Worm (Caenorhabditis elegans) whole organism, young adult: ENCODE results near the gene C16C8.14.

Source experiments
- B0336.3 ChIP-seq: fragments of 200-800 bp; sonication (Bioruptor generic); IDR thresholded peaks from 2 replicates; pipeline ENCODE4 v1.3.6; 2022; ENCODE audit warnings: missing genetic modification characterization, missing compliant biosample characterization
- D2030.7 ChIP-seq: fragments of 200-800 bp; sonication (Bioruptor generic); IDR thresholded peaks from 2 replicates; pipeline ENCODE4 v1.3.6; 2022; ENCODE audit warnings: missing genetic modification reagents, missing genetic modification characterization, missing compliant biosample characterization
- F33H1.4 ChIP-seq: fragments of 200-800 bp; sonication (Bioruptor generic); IDR thresholded peaks from 2 replicates; pipeline ENCODE4 v1.3.6; 2022; ENCODE audit warnings: missing genetic modification reagents, missing genetic modification characterization, missing compliant biosample characterization
- F49E8.2 ChIP-seq: sonication (generic microtip); optimal IDR thresholded peaks from 3 replicates; lab custom pipeline; 2017; ENCODE audit warnings: missing genetic modification characterization, mild to moderate bottlenecking, missing compliant biosample characterization, antibody characterized with exemption, moderate library complexity; ENCODE audit not compliant: insufficient read depth
- F52B5.7 ChIP-seq: sonication (generic microtip); optimal IDR thresholded peaks from 2 replicates; lab custom pipeline; 2016; ENCODE audit warnings: mild to moderate bottlenecking, missing genetic modification characterization, missing compliant biosample characterization
- F55B11.4 ChIP-seq: sonication (generic microtip); optimal IDR thresholded peaks from 2 replicates; lab custom pipeline; 2016; ENCODE audit warnings: missing compliant biosample characterization, missing genetic modification characterization, borderline replicate concordance; ENCODE audit not compliant: insufficient read depth
- K11D2.4 ChIP-seq: fragments of 200-800 bp; sonication (Bioruptor generic); IDR thresholded peaks from 2 replicates; pipeline ENCODE4 v1.3.6; 2022; ENCODE audit warnings: missing genetic modification reagents, missing genetic modification characterization, missing compliant biosample characterization
- Y53G8AR.9 ChIP-seq: fragments of 200-800 bp; sonication (Bioruptor generic); conservative IDR thresholded peaks from 2 replicates; pipeline ENCODE4 v1.3.6; 2022; ENCODE audit warnings: missing genetic modification reagents, missing genetic modification characterization, missing compliant biosample characterization
- Y56A3A.18 ChIP-seq: fragments of 200-800 bp; sonication (Bioruptor generic); IDR thresholded peaks from 2 replicates; pipeline ENCODE4 v1.3.6; 2022; ENCODE audit warnings: missing genetic modification reagents, missing genetic modification characterization, missing compliant biosample characterization
- Y95B8A.8 ChIP-seq: fragments of 200-800 bp; sonication (Bioruptor generic); IDR thresholded peaks from 2 replicates; pipeline ENCODE4 v1.3.6; 2022; ENCODE audit warnings: missing genetic modification reagents, missing genetic modification characterization, missing compliant biosample characterization
- athp-1 ChIP-seq: sonication (generic microtip); optimal IDR thresholded peaks from 2 replicates; lab custom pipeline; 2017; ENCODE audit warnings: mild to moderate bottlenecking, missing genetic modification characterization, missing compliant biosample characterization
- bed-1 ChIP-seq: fragments of 200-800 bp; sonication (Bioruptor generic); IDR thresholded peaks from 2 replicates; pipeline ENCODE4 v1.3.6; 2022; ENCODE audit warnings: missing genetic modification reagents, missing genetic modification characterization, missing compliant biosample characterization
- cebp-1 ChIP-seq, 2 experiments: fragments of 200-800 bp in 1 of 2; sonication (Bioruptor generic) in 1 of 2; sonication (generic microtip) in 1 of 2; IDR thresholded peaks in 1 of 2; optimal IDR thresholded peaks in 1 of 2; 2 replicates each; pipeline versions ENCODE4 v1.3.6 to Lab custom; 2017 to 2022; ENCODE audit warnings: missing compliant biosample characterization in 2 of 2, missing genetic modification characterization in 2 of 2, mild to moderate bottlenecking in 1 of 2, missing genetic modification reagents in 1 of 2, moderate library complexity in 1 of 2
- ceh-100 ChIP-seq: fragments of 200-800 bp; sonication (Bioruptor generic); IDR thresholded peaks from 2 replicates; pipeline ENCODE4 v1.3.6; 2022; ENCODE audit warnings: missing genetic modification reagents, missing genetic modification characterization, missing compliant biosample characterization
- lag-1 ChIP-seq: fragments of 200-800 bp; sonication (Bioruptor generic); IDR thresholded peaks from 2 replicates; pipeline ENCODE4 v1.3.6; 2022; ENCODE audit warnings: missing genetic modification reagents, missing genetic modification characterization, missing compliant biosample characterization
- lin-26 ChIP-seq: fragments of 200-800 bp; sonication (Bioruptor generic); IDR thresholded peaks from 2 replicates; pipeline ENCODE4 v1.3.6; 2022; ENCODE audit warnings: missing genetic modification reagents, missing genetic modification characterization, missing compliant biosample characterization
- lir-1 ChIP-seq: fragments of 200-800 bp; sonication (Bioruptor generic); conservative IDR thresholded peaks from 2 replicates; pipeline ENCODE4 v1.3.6; 2022; ENCODE audit warnings: missing genetic modification reagents, missing genetic modification characterization, missing compliant biosample characterization
- lsl-1 ChIP-seq: fragments of 200-800 bp; sonication (Bioruptor generic); optimal IDR thresholded peaks from 2 replicates; lab custom pipeline; 2018; ENCODE audit warnings: mild to moderate bottlenecking, missing genetic modification characterization, moderate library complexity, missing compliant biosample characterization
- madf-6 ChIP-seq: fragments of 200-800 bp; sonication (Bioruptor generic); IDR thresholded peaks from 2 replicates; pipeline ENCODE4 v1.3.6; 2022; ENCODE audit warnings: missing genetic modification reagents, missing genetic modification characterization, missing compliant biosample characterization
- mcd-1 ChIP-seq: fragments of 200-800 bp; sonication (Bioruptor generic); IDR thresholded peaks from 2 replicates; pipeline ENCODE4 v1.3.6; 2022; ENCODE audit warnings: missing genetic modification reagents, missing genetic modification characterization, missing compliant biosample characterization
- nfyb-1 ChIP-seq: fragments of 200-800 bp; sonication (Bioruptor generic); IDR thresholded peaks from 2 replicates; pipeline ENCODE4 v1.3.6; 2022; ENCODE audit warnings: missing genetic modification reagents, missing genetic modification characterization, missing compliant biosample characterization
- nhr-80 ChIP-seq: sonication (generic microtip); optimal IDR thresholded peaks from 2 replicates; lab custom pipeline; 2016; ENCODE audit warnings: missing genetic modification characterization, missing compliant biosample characterization
- pbrm-1 ChIP-seq: fragments of 200-800 bp; sonication (Bioruptor generic); IDR thresholded peaks from 2 replicates; pipeline ENCODE4 v1.3.6; 2022; ENCODE audit warnings: missing genetic modification reagents, missing genetic modification characterization, missing compliant biosample characterization
- xnd-1 ChIP-seq: sonication (generic microtip); optimal IDR thresholded peaks from 2 replicates; lab custom pipeline; 2016; ENCODE audit warnings: missing genotype, missing genetic modification reagents, missing genetic modification characterization, missing compliant biosample characterization
- ztf-25 ChIP-seq: fragments of 200-800 bp; sonication (Bioruptor generic); IDR thresholded peaks from 2 replicates; pipeline ENCODE4 v1.3.6; 2022; ENCODE audit warnings: missing genetic modification reagents, missing genetic modification characterization, missing compliant biosample characterization
- ztf-26 ChIP-seq: sonication (generic microtip); optimal IDR thresholded peaks from 2 replicates; lab custom pipeline; 2017; ENCODE audit warnings: missing genetic modification characterization, missing compliant biosample characterization

C16C8.14 gene

ce11 chrII:3447906-3448305 is 1.7 kb upstream of the C16C8.14 start, which contains the start of gene C16C8.21:
Gene C16C8.21 (plus strand): TSS chrII:3448206.
- TF ChIP-seq nhr-80 (tag; lab: Kevin White, UChicago) (no peak), lir-1 (GFP tag; lab: Robert Waterston, UW) (no peak), cebp-1 (GFP tag; IDR thresholded peaks at IDR 0.05; lab: Robert Waterston, UW) (no peak), cebp-1 (tag; optimal IDR thresholded peaks at IDR 0.05; lab: Kevin White, UChicago) (no peak), F49E8.2 (tag; lab: Kevin White, UChicago) (no peak), Y53G8AR.9 (GFP tag; lab: Robert Waterston, UW) (no peak), mcd-1 (GFP tag; lab: Robert Waterston, UW) (no peak), Y95B8A.8 (GFP tag; lab: Robert Waterston, UW) (no peak), lin-26 (no peak), ztf-26 (tag; lab: Kevin White, UChicago) (no peak), B0336.3 (GFP tag; lab: Robert Waterston, UW) (no peak)

ce11 chrII:3448776-3449280 is 786 bp upstream of the C16C8.14 start, which contains the start of gene C16C8.25:
Gene C16C8.25 (plus strand): TSS chrII:3449230.
- no peak for TF ChIP-seq ceh-100
- TF ChIP-seq lsl-1 = peak; percentile 72
- 0 out of 2 replicates have a peak, but pooled peaks have one; percentile 33 for TF ChIP-seq D2030.7 (GFP tag; lab: Robert Waterston, UW)
- peak; percentile 60; the same call in 1 of the 2 replicates for TF ChIP-seq madf-6 (GFP tag; lab: Robert Waterston, UW)

ce11 chrII:3452421-3452820 is 2.8 kb downstream of the C16C8.14 start, which contains the start of gene C16C8.12:
Gene C16C8.12 (plus strand): TSS chrII:3452721.
- TF ChIP-seq Y56A3A.18 (GFP tag; lab: Robert Waterston, UW) (no peak), D2030.7 (GFP tag; lab: Robert Waterston, UW) (peak; percentile 18; the same call in 1 of the 2 replicates), lsl-1 (peak; percentile 72), pbrm-1 (GFP tag; lab: Robert Waterston, UW) (no peak), bed-1 (GFP tag; lab: Robert Waterston, UW) (no peak)

- TF ChIP-seq F55B11.4 (tag; lab: Kevin White, UChicago) (no peak), madf-6 (GFP tag; lab: Robert Waterston, UW) (peak; percentile 51; the same call in 1 of the 2 replicates), lsl-1 (peak; percentile 80), nfyb-1 (GFP tag; lab: Robert Waterston, UW) (no peak), F52B5.7 (tag; lab: Kevin White, UChicago) (no peak), xnd-1 (tag; lab: Kevin White, UChicago) (peak; percentile 7), athp-1 (peak; percentile 20), F33H1.4 (GFP tag; lab: Robert Waterston, UW) (0 out of 2 replicates have a peak, but pooled peaks have one; percentile 25)
Measured at ce11 chrII:3453521-3453920, 3.9 kb downstream of the C16C8.14 start, which contains the start of gene C16C8.11. Gene C16C8.11 (plus strand): TSS chrII:3453708.

ce11 chrII:3458209-3458608 is 8.6 kb downstream of the C16C8.14 start, which contains the start of the genes C16C8.26 and C16C8.19:
Gene C16C8.26 (minus strand): TSS chrII:3458309.
Gene C16C8.19 (plus strand): TSS chrII:3458487.
- TF ChIP-seq K11D2.4 (GFP tag; lab: Robert Waterston, UW) (no peak), lag-1 (GFP tag; lab: Robert Waterston, UW) (no peak)

ce11 chrII:3459199-3459598 is 9.6 kb downstream of the C16C8.14 start:
- no peak for TF ChIP-seq ztf-25 (GFP tag; lab: Robert Waterston, UW)
